Comparison of ENCODE assay signal across 1 fruit fly cellular context in the genomic region with DNA sequence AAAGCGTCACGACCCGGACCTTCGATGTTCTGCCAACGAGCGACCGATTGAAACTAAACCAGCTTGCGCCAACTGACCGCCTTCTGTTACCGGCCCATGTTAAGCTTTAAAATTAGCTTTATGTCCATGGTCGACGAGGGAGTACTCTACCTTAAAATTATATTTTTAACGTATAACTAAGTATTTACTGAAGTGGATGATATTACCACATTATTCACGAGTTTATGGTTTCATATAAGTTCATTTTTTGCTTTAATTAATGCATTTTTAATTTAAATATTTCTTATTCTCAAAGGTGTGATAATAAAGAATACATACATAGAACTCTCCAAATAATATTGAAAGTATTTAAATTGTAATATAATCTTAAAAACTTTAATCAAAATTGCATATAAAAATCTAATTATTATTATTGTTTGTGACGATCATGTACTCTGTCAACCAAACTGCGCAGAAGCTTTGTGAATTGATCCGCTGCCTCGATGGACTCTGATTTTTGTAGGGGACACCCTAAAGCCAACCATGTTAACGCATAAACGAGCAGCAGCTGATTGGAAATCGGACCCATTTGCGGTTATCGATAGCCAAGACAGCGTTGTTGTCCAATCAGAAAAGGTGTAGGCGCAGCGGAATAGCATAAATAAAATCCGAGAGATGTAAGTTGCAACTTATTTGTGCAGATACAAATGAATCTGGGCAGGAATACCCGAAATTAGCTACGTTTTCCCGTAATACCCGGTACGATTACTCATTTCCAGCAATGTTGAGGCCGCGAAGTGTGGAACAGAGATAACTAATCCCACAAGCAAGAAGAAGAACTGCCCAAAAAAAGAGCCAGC.
A peak's percentile ranks its signal among the peaks of the same experiment; 100 is the strongest.
TF ChIP-seq lines count a peak whose summit lies in the region.

A gene (minus strand): TSS at position 57 of the 839 bp plus-strand sequence.
A gene (plus strand): TSS at position 581 of the 839 bp plus-strand sequence.

TF ChIP-seq in whole organism, embryonic, 481 proteins besides CTCF, POLR2A, EP300 and RAD21 (continued from another document):
- peak; percentile 21 for TF ChIP-seq chn (GFP tag; optimal IDR thresholded peaks at IDR 0.05; lab: Kevin White, UChicago)
- no peak for TF ChIP-seq p53 (GFP tag; optimal IDR thresholded peaks at IDR 0.05; lab: Kevin White, UChicago)
- TF ChIP-seq Bgb (GFP tag; IDR thresholded peaks at IDR 0.05; lab: Robert Waterston, UW; ENCODE audit: partially characterized antibody): peak; percentile 57
- TF ChIP-seq Deaf1 (tag; optimal IDR thresholded peaks at IDR 0.05; lab: Kevin White, UChicago): peak; percentile 76
- TF ChIP-seq en (GFP tag; optimal IDR thresholded peaks at IDR 0.05; lab: Kevin White, UChicago): no peak
- TF ChIP-seq ato (GFP tag; IDR thresholded peaks at IDR 0.05; lab: Robert Waterston, UW; ENCODE audit: partially characterized antibody): 0 out of 2 replicates have a peak, but pooled peaks have one; percentile 40
- TF ChIP-seq H15 (GFP tag; IDR thresholded peaks at IDR 0.05; lab: Robert Waterston, UW): 0 out of 3 replicates have a peak, but pooled peaks have one; percentile 49
- TF ChIP-seq Hr51 (GFP tag; optimal IDR thresholded peaks at IDR 0.05; lab: Kevin White, UChicago): peak; percentile 26 to 91
- peak; percentile 24 for TF ChIP-seq pum (GFP tag; optimal IDR thresholded peaks at IDR 0.05; lab: Kevin White, UChicago)
- TF ChIP-seq CG7271 (tag; optimal IDR thresholded peaks at IDR 0.05; lab: Kevin White, UChicago): no peak
- TF ChIP-seq slbo (GFP tag; IDR thresholded peaks at IDR 0.05; lab: Robert Waterston, UW): peak; percentile 74
- peak; percentile 39; the same call in 1 of the 3 replicates for TF ChIP-seq CG7357 (GFP tag; IDR thresholded peaks at IDR 0.05; lab: Robert Waterston, UW)
- TF ChIP-seq HmgD (GFP tag; optimal IDR thresholded peaks at IDR 0.05; lab: Kevin White, UChicago): no peak
- no peak for TF ChIP-seq rib (GFP tag; IDR thresholded peaks at IDR 0.05; lab: Robert Waterston, UW)
- TF ChIP-seq CG6813 (GFP tag; optimal IDR thresholded peaks at IDR 0.05; lab: Kevin White, UChicago): peak; percentile 41
- no peak for TF ChIP-seq pita (GFP tag; optimal IDR thresholded peaks at IDR 0.05; lab: Kevin White, UChicago)
- no peak; the same call in 1 of the 2 replicates for TF ChIP-seq H2.0 (GFP tag; IDR thresholded peaks at IDR 0.05; lab: Robert Waterston, UW)
- no peak for TF ChIP-seq Tbp (GFP tag; optimal IDR thresholded peaks at IDR 0.05; lab: Kevin White, UChicago)
- TF ChIP-seq CG13624 (GFP tag; optimal IDR thresholded peaks at IDR 0.05; lab: Kevin White, UChicago): peak; percentile 54
- no peak for TF ChIP-seq gce (GFP tag; IDR thresholded peaks at IDR 0.05; lab: Robert Waterston, UW)
- peak; percentile 53; the same call in 2 of the 3 replicates for TF ChIP-seq sr (GFP tag; IDR thresholded peaks at IDR 0.05; lab: Robert Waterston, UW)
- TF ChIP-seq repo (GFP tag; optimal IDR thresholded peaks at IDR 0.05; lab: Kevin White, UChicago): no peak
- TF ChIP-seq tll (GFP tag; optimal IDR thresholded peaks at IDR 0.05; lab: Kevin White, UChicago): no peak
- TF ChIP-seq dimm (GFP tag; IDR thresholded peaks at IDR 0.05; lab: Robert Waterston, UW): no peak
TF ChIP-seq in whole organism, embryonic: peak in this region for 308.
